Fruit fly (Drosophila melanogaster) whole organism, embryonic: Measurements from ENCODE around the gene tral.

Source experiments
- C15 ChIP-seq: fragments of 200-800 bp; sonication (Bioruptor generic); IDR thresholded peaks from 3 replicates; pipeline ENCODE4 v1.3.6; 2022; ENCODE audit warnings: missing biosample characterization, missing genetic modification characterization
- CG10979 ChIP-seq: fragments of 200-800 bp; sonication (Bioruptor generic); optimal IDR thresholded peaks from 2 replicates; lab custom pipeline; 2018; ENCODE audit warnings: missing biosample characterization, mild to moderate bottlenecking, missing genetic modification characterization, moderate library complexity
- CG12659 ChIP-seq: fragments of 200-800 bp; sonication (Bioruptor generic); optimal IDR thresholded peaks from 3 replicates; lab custom pipeline; 2017; ENCODE audit warnings: mild to moderate bottlenecking, missing biosample characterization, missing genetic modification reagents, missing genetic modification characterization
- CG12744 ChIP-seq: fragments of 200-800 bp; sonication (Bioruptor generic); optimal IDR thresholded peaks from 2 replicates; lab custom pipeline; 2016; ENCODE audit warnings: missing biosample characterization, missing genetic modification characterization
- CG12942 ChIP-seq: fragments of 200-800 bp; sonication (Bioruptor generic); optimal IDR thresholded peaks from 3 replicates; lab custom pipeline; 2016; ENCODE audit warnings: missing biosample characterization, missing genetic modification characterization
- CG13624 ChIP-seq: fragments of 200-800 bp; sonication (Bioruptor generic); optimal IDR thresholded peaks from 2 replicates; lab custom pipeline; 2016; ENCODE audit warnings: missing biosample characterization, missing genetic modification characterization
- CG14965 ChIP-seq: fragments of 200-800 bp; sonication (Bioruptor generic); optimal IDR thresholded peaks from 2 replicates; lab custom pipeline; 2016; ENCODE audit warnings: missing biosample characterization, missing genetic modification characterization, borderline replicate concordance
- CG17361 ChIP-seq: fragments of 200-800 bp; sonication (Bioruptor generic); IDR thresholded peaks from 3 replicates; pipeline ENCODE4 v1.3.6; 2022; ENCODE audit warnings: missing biosample characterization, missing genetic modification characterization
- CG17568 ChIP-seq: fragments of 200-800 bp; sonication (Bioruptor generic); optimal IDR thresholded peaks from 2 replicates; lab custom pipeline; 2018; ENCODE audit warnings: missing biosample characterization, mild to moderate bottlenecking, missing genetic modification characterization, moderate library complexity
- CG1832 ChIP-seq: fragments of 200-800 bp; sonication (Bioruptor generic); optimal IDR thresholded peaks from 2 replicates; lab custom pipeline; 2017; ENCODE audit warnings: missing biosample characterization, mild to moderate bottlenecking, missing genetic modification characterization, inconsistent platforms
- CG2120 ChIP-seq: fragments of 200-800 bp; sonication (Bioruptor generic); optimal IDR thresholded peaks from 3 replicates; lab custom pipeline; 2016; ENCODE audit warnings: missing biosample characterization, missing genetic modification characterization
- CG30403 ChIP-seq: fragments of 200-800 bp; sonication (Bioruptor generic); optimal IDR thresholded peaks from 3 replicates; lab custom pipeline; 2016; ENCODE audit warnings: missing biosample characterization, missing genetic modification characterization
- CG31441 ChIP-seq: fragments of 200-800 bp; sonication (Bioruptor generic); IDR thresholded peaks from 2 replicates; pipeline ENCODE4 v1.3.6; 2022; ENCODE audit warnings: missing biosample characterization, missing genetic modification characterization
- CG3163 ChIP-seq: fragments of 200-800 bp; sonication (Bioruptor generic); optimal IDR thresholded peaks from 3 replicates; lab custom pipeline; 2016; ENCODE audit warnings: missing biosample characterization, missing genetic modification characterization
- CG34224 ChIP-seq: fragments of 200-800 bp; sonication (Bioruptor generic); IDR thresholded peaks from 3 replicates; pipeline ENCODE4 v1.3.6; 2022; ENCODE audit warnings: missing biosample characterization, missing genetic modification characterization; ENCODE audit not compliant: partially characterized antibody
- CG3838 ChIP-seq: fragments of 200-800 bp; sonication (Bioruptor generic); optimal IDR thresholded peaks from 3 replicates; lab custom pipeline; 2016; ENCODE audit warnings: missing biosample characterization, missing genetic modification characterization
- CG7271 ChIP-seq: fragments of 200-800 bp; sonication (Bioruptor generic); optimal IDR thresholded peaks from 2 replicates; lab custom pipeline; 2018; ENCODE audit warnings: missing biosample characterization, mild to moderate bottlenecking, missing genetic modification characterization, moderate library complexity
- CG9817 ChIP-seq: fragments of 200-800 bp; sonication (Bioruptor generic); optimal IDR thresholded peaks from 2 replicates; lab custom pipeline; 2018; ENCODE audit warnings: missing biosample characterization, mild to moderate bottlenecking, missing genetic modification characterization, moderate library complexity
- CHES-1-like ChIP-seq: fragments of 200-800 bp; sonication (Bioruptor generic); optimal IDR thresholded peaks from 2 replicates; lab custom pipeline; 2016; ENCODE audit warnings: missing biosample characterization, missing genetic modification characterization
- CoRest ChIP-seq: fragments of 200-800 bp; sonication (Bioruptor generic); optimal IDR thresholded peaks from 3 replicates; lab custom pipeline; 2018; ENCODE audit warnings: missing biosample characterization, mild to moderate bottlenecking, missing genetic modification characterization, moderate library complexity
- Drgx ChIP-seq: fragments of 200-800 bp; sonication (Bioruptor generic); IDR thresholded peaks from 2 replicates; pipeline ENCODE4 v1.3.6; 2022; ENCODE audit warnings: missing biosample characterization, missing genetic modification characterization
- Eip74EF ChIP-seq, 2 experiments: fragments of 200-800 bp in 1 of 2; fragments of >200 bp in 1 of 2; sonication (Bioruptor generic) in 1 of 2; optimal IDR thresholded peaks; 2 replicates each; lab custom pipeline; 2017 to 2019; ENCODE audit warnings: missing biosample characterization in 2 of 2, missing genetic modification characterization in 2 of 2, mild to moderate bottlenecking in 1 of 2, moderate library complexity in 1 of 2
- GATAe ChIP-seq: fragments of 200-800 bp; sonication (Bioruptor generic); conservative IDR thresholded peaks from 2 replicates; pipeline ENCODE4 v1.3.6; 2022; ENCODE audit warnings: missing biosample characterization, missing genetic modification characterization
- H15 ChIP-seq: fragments of 200-800 bp; sonication (Bioruptor generic); IDR thresholded peaks from 3 replicates; pipeline ENCODE4 v1.3.6; 2022; ENCODE audit warnings: missing biosample characterization, missing genetic modification characterization
- Hmx ChIP-seq: fragments of 200-800 bp; sonication (Bioruptor generic); optimal IDR thresholded peaks from 2 replicates; lab custom pipeline; 2016; ENCODE audit warnings: missing biosample characterization, missing genetic modification characterization
- Hsf ChIP-seq: fragments of 200-800 bp; sonication (Bioruptor generic); optimal IDR thresholded peaks from 3 replicates; lab custom pipeline; 2016; ENCODE audit warnings: missing biosample characterization, missing genetic modification characterization
- Meics ChIP-seq: fragments of 200-800 bp; sonication (Bioruptor generic); optimal IDR thresholded peaks from 2 replicates; lab custom pipeline; 2017; ENCODE audit warnings: missing biosample characterization, mild to moderate bottlenecking, missing genetic modification characterization
- NC2α ChIP-seq: fragments of 200-800 bp; sonication (Bioruptor generic); optimal IDR thresholded peaks from 2 replicates; lab custom pipeline; 2016; ENCODE audit warnings: missing biosample characterization, missing genetic modification characterization
- Oaz ChIP-seq: fragments of 200-800 bp; sonication (Bioruptor generic); IDR thresholded peaks from 2 replicates; pipeline ENCODE4 v1.3.6; 2022; ENCODE audit warnings: missing biosample characterization, missing genetic modification characterization
- Spps ChIP-seq: fragments of 200-800 bp; sonication (Bioruptor generic); optimal IDR thresholded peaks from 2 replicates; lab custom pipeline; 2018; ENCODE audit warnings: missing biosample characterization, mild to moderate bottlenecking, missing genetic modification characterization
- Sry-β ChIP-seq: fragments of 200-800 bp; sonication (Bioruptor generic); optimal IDR thresholded peaks from 2 replicates; lab custom pipeline; 2018; ENCODE audit warnings: missing biosample characterization, mild to moderate bottlenecking, missing genetic modification characterization, moderate library complexity
- Stat92E ChIP-seq, 3 experiments: fragments of >200 bp in 2 of 3; fragments of 200-800 bp in 1 of 3; sonication (Bioruptor generic) in 1 of 3; optimal IDR thresholded peaks; 2 replicates each; lab custom pipeline; 2017 to 2019; ENCODE audit warnings: missing biosample characterization in 3 of 3, missing genetic modification characterization in 3 of 3, mild to moderate bottlenecking in 1 of 3, moderate library complexity in 1 of 3
- YL-1 ChIP-seq: fragments of 200-800 bp; sonication (Bioruptor generic); optimal IDR thresholded peaks from 3 replicates; lab custom pipeline; 2017; ENCODE audit warnings: missing biosample characterization, mild to moderate bottlenecking, missing genetic modification characterization
- ash1 ChIP-seq: fragments of 200-800 bp; sonication (Bioruptor generic); optimal IDR thresholded peaks from 2 replicates; lab custom pipeline; 2018; ENCODE audit warnings: missing biosample characterization, mild to moderate bottlenecking, missing genetic modification characterization
- az2 ChIP-seq: fragments of 200-800 bp; sonication (Bioruptor generic); optimal IDR thresholded peaks from 3 replicates; lab custom pipeline; 2016; ENCODE audit warnings: missing biosample characterization, missing genetic modification characterization
- croc ChIP-seq: fragments of 200-800 bp; sonication (Bioruptor generic); conservative IDR thresholded peaks from 3 replicates; pipeline ENCODE4 v1.3.6; 2022; ENCODE audit warnings: missing biosample characterization, missing genetic modification characterization
- dati ChIP-seq: fragments of 200-800 bp; sonication (Bioruptor generic); IDR thresholded peaks from 2 replicates; pipeline ENCODE4 v1.3.6; 2022; ENCODE audit warnings: missing biosample characterization, missing genetic modification characterization
- fd102C ChIP-seq: fragments of 200-800 bp; sonication (Bioruptor generic); optimal IDR thresholded peaks from 2 replicates; lab custom pipeline; 2018; ENCODE audit warnings: missing biosample characterization, mild to moderate bottlenecking, missing genetic modification characterization, moderate library complexity
- fd96Cb ChIP-seq: fragments of 200-800 bp; sonication (Bioruptor generic); optimal IDR thresholded peaks from 2 replicates; lab custom pipeline; 2018; ENCODE audit warnings: missing biosample characterization, mild to moderate bottlenecking, missing genetic modification characterization, moderate library complexity
- fru ChIP-seq: fragments of >200 bp; optimal IDR thresholded peaks from 2 replicates; lab custom pipeline; 2017
- gfzf ChIP-seq: fragments of 200-800 bp; sonication (Bioruptor generic); optimal IDR thresholded peaks from 2 replicates; lab custom pipeline; 2016; ENCODE audit warnings: missing biosample characterization, mild to moderate bottlenecking, missing genetic modification characterization, moderate library complexity
- grau ChIP-seq: fragments of 200-800 bp; optimal IDR thresholded peaks from 3 replicates; lab custom pipeline; 2019; ENCODE audit warnings: missing biosample characterization, mild to moderate bottlenecking, missing genetic modification characterization, moderate library complexity
- grn ChIP-seq: fragments of 200-800 bp; sonication (Bioruptor generic); optimal IDR thresholded peaks from 3 replicates; lab custom pipeline; 2017; ENCODE audit warnings: missing biosample characterization, missing genetic modification characterization
- insv ChIP-seq, 2 experiments: fragments of 200-800 bp; sonication (Bioruptor generic); optimal IDR thresholded peaks; 3 replicates each; lab custom pipeline; 2016 to 2018; ENCODE audit warnings: missing biosample characterization in 2 of 2, missing genetic modification characterization in 2 of 2
- nerfin-2 ChIP-seq: fragments of 200-800 bp; sonication (Bioruptor generic); IDR thresholded peaks from 2 replicates; pipeline ENCODE4 v1.3.6; 2022; ENCODE audit warnings: missing biosample characterization, missing genetic modification characterization; ENCODE audit not compliant: partially characterized antibody
- odd ChIP-seq: fragments of 200-800 bp; sonication (Bioruptor generic); optimal IDR thresholded peaks from 2 replicates; lab custom pipeline; 2017; ENCODE audit warnings: missing biosample characterization, mild to moderate bottlenecking, missing genetic modification characterization
- onecut ChIP-seq: fragments of 200-800 bp; sonication (Bioruptor generic); IDR thresholded peaks from 2 replicates; pipeline ENCODE4 v1.3.6; 2022; ENCODE audit warnings: missing biosample characterization, missing genetic modification characterization
- sisA ChIP-seq: fragments of 200-800 bp; sonication (Bioruptor generic); IDR thresholded peaks from 2 replicates; pipeline ENCODE4 v1.3.6; 2022; ENCODE audit warnings: missing biosample characterization, missing genetic modification characterization
- toy ChIP-seq: fragments of 200-800 bp; sonication (Bioruptor generic); IDR thresholded peaks from 2 replicates; pipeline ENCODE4 v1.3.6; 2022; ENCODE audit warnings: missing biosample characterization, missing genetic modification characterization

tral gene

DNA sequence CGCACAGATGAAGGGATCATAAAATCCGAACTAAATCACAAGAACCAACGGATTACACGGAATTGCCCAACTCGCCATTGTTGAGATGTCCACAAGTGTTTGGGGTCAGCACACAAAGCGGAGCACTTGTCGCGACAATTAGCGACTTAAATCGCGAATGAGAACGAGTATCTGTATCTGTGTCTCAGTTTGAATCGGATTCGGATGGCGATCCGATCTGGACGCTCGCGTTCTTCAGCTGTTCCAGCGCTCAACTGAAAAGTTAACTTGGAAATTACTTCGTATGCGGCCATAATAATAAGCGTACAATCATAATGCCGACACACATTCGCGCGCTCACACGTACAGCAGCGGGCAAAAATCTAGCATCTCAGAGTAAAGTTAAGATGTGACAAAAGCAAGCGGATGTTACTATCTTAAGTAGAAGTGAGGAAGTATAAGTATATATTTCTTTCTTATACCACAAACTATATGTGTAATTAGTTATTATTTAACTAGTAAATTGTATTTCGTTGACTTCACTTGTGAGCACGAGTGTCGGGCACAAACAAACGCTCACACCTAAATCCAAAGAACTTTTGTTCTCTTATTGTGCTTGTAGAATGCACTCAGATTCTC lies 24.3 kb upstream of the tral start, which contains the start of gene CG10660 (continued):
- TF ChIP-seq dati, result peak; percentile 50; the same call in 1 of the 2 replicates
- peak; percentile 86 for TF ChIP-seq Meics (GFP tag; lab: Kevin White, UChicago)
- peak; percentile 89 for TF ChIP-seq odd (GFP tag; lab: Kevin White, UChicago)
- no peak for TF ChIP-seq CG1832 (GFP tag; lab: Kevin White, UChicago)
- no peak for TF ChIP-seq fd102C
- peak; percentile 38 for TF ChIP-seq CHES-1-like (GFP tag; lab: Kevin White, UChicago)
- peak; percentile 87 for TF ChIP-seq CoRest
- peak; percentile 22 for TF ChIP-seq NC2α (GFP tag; lab: Kevin White, UChicago)
- no peak for TF ChIP-seq C15 (GFP tag; lab: Robert Waterston, UW)
- peak; percentile 84 for TF ChIP-seq H15 (GFP tag; lab: Robert Waterston, UW)
- peak; percentile 57 for TF ChIP-seq CG3838 (GFP tag; lab: Kevin White, UChicago)
- TF ChIP-seq CG34224 (GFP tag; lab: Robert Waterston, UW), result no peak
- TF ChIP-seq CG3163, result peak; percentile 12
- no peak for TF ChIP-seq fru (lab: Kevin White, UChicago)
- peak; percentile 19 for TF ChIP-seq ash1 (GFP tag; lab: Kevin White, UChicago)
- peak; percentile 53 for TF ChIP-seq CG12744 (GFP tag; lab: Kevin White, UChicago)
- peak; percentile 82 for TF ChIP-seq CG17568 (GFP tag; lab: Kevin White, UChicago)
- peak; percentile 95 for TF ChIP-seq Drgx (GFP tag; lab: Robert Waterston, UW)
- peak; percentile 37 for TF ChIP-seq Sry-β (GFP tag; lab: Kevin White, UChicago)
- peak; percentile 66 for TF ChIP-seq CG12942 (GFP tag; lab: Kevin White, UChicago)
- peak; percentile 89 for TF ChIP-seq az2 (GFP tag; lab: Kevin White, UChicago)
- TF ChIP-seq Oaz (GFP tag; lab: Robert Waterston, UW), result peak; percentile 76
- TF ChIP-seq grn (GFP tag; lab: Kevin White, UChicago), result no peak
- TF ChIP-seq CG7271, result peak; percentile 26
- peak; percentile 88 for TF ChIP-seq CG30403 (GFP tag; lab: Kevin White, UChicago)
- peak; percentile 83 for TF ChIP-seq Hsf (GFP tag; lab: Kevin White, UChicago)
- no peak for TF ChIP-seq insv (GFP tag; optimal IDR thresholded peaks at IDR 0.05; lab: Kevin White, UChicago)
- TF ChIP-seq CG13624 (GFP tag; lab: Kevin White, UChicago), result peak; percentile 8
- peak; percentile 63 for TF ChIP-seq croc (GFP tag; lab: Robert Waterston, UW)
- TF ChIP-seq CG17361 (GFP tag; lab: Robert Waterston, UW), result peak; percentile 87
- TF ChIP-seq toy (GFP tag; lab: Robert Waterston, UW), result 0 out of 2 replicates have a peak, but pooled peaks have one; percentile 44
- TF ChIP-seq sisA (GFP tag; lab: Robert Waterston, UW), result peak; percentile 87
- no peak for TF ChIP-seq YL-1 (GFP tag; lab: Kevin White, UChicago)
- TF ChIP-seq Hmx, result peak; percentile 1
- TF ChIP-seq CG12659 (GFP tag; lab: Kevin White, UChicago), result peak; percentile 84
- peak; percentile 91 for TF ChIP-seq CG10979 (tag; lab: Kevin White, UChicago)
- TF ChIP-seq CG2120 (GFP tag; lab: Kevin White, UChicago), result peak; percentile 85
- TF ChIP-seq GATAe (GFP tag; lab: Robert Waterston, UW), result peak; percentile 33; the same call in 1 of the 2 replicates
- TF ChIP-seq CG9817 (tag; lab: Kevin White, UChicago), result peak; percentile 74
- TF ChIP-seq Spps, result peak; percentile 69
- TF ChIP-seq fd96Cb (tag; lab: Kevin White, UChicago), result peak; percentile 91
- no peak for TF ChIP-seq gfzf (GFP tag; lab: Kevin White, UChicago)
- peak; percentile 83 for TF ChIP-seq onecut (GFP tag; lab: Robert Waterston, UW)
- peak; percentile 93 for TF ChIP-seq CG31441
- peak; percentile 88 for TF ChIP-seq grau
- TF ChIP-seq Stat92E (GFP tag; optimal IDR thresholded peaks at IDR 0.05; lab: Kevin White, UChicago), result peak in 1 of 3 experiments; percentile 52
- TF ChIP-seq CG14965 (GFP tag; lab: Kevin White, UChicago), result no peak
- no peak for TF ChIP-seq nerfin-2 (GFP tag; lab: Robert Waterston, UW)
- peak in 1 of 2 experiments; percentile 87 for TF ChIP-seq Eip74EF (GFP tag; optimal IDR thresholded peaks at IDR 0.05; lab: Kevin White, UChicago)
